Fruit fly (Drosophila melanogaster) whole organism, pupa: ENCODE results near the gene CG32219.

Experiments
- CG10348 ChIP-seq: fragments of 200-800 bp; sonication (Bioruptor generic); IDR thresholded peaks from 2 replicates; pipeline ENCODE4 v1.3.6; 2022; ENCODE audit warnings: missing biosample characterization, missing genetic modification characterization
- CG12605 ChIP-seq: fragments of 200-800 bp; sonication (Bioruptor generic); IDR thresholded peaks from 2 replicates; pipeline ENCODE4 v1.3.6; 2022; ENCODE audit warnings: missing biosample characterization, missing genetic modification characterization
- CG13204 ChIP-seq: fragments of 200-800 bp; sonication (Bioruptor generic); optimal IDR thresholded peaks from 2 replicates; lab custom pipeline; 2018; ENCODE audit warnings: missing biosample characterization, mild to moderate bottlenecking, missing genetic modification characterization, moderate library complexity
- CG14655 ChIP-seq: fragments of 200-800 bp; sonication (Bioruptor generic); optimal IDR thresholded peaks from 3 replicates; lab custom pipeline; 2017; ENCODE audit warnings: mild to moderate bottlenecking, missing biosample characterization, missing genetic modification reagents, missing genetic modification characterization
- CG15710 ChIP-seq: fragments of 200-800 bp; sonication (Bioruptor generic); optimal IDR thresholded peaks from 2 replicates; lab custom pipeline; 2018; ENCODE audit warnings: missing biosample characterization, mild to moderate bottlenecking, missing genetic modification characterization, moderate library complexity
- CG17806 ChIP-seq: fragments of 200-800 bp; sonication (Bioruptor generic); optimal IDR thresholded peaks from 2 replicates; lab custom pipeline; 2018; ENCODE audit warnings: missing biosample characterization, mild to moderate bottlenecking, missing genetic modification characterization, moderate library complexity
- CG32121 ChIP-seq: fragments of 200-800 bp; sonication (Bioruptor generic); IDR thresholded peaks from 2 replicates; pipeline ENCODE4 v1.3.6; 2022; ENCODE audit warnings: missing biosample characterization, missing genetic modification characterization
- CG34367 ChIP-seq: fragments of 200-800 bp; sonication (Bioruptor generic); optimal IDR thresholded peaks from 2 replicates; lab custom pipeline; 2018; ENCODE audit warnings: missing biosample characterization, mild to moderate bottlenecking, missing genetic modification characterization
- CG4496 ChIP-seq: fragments of 200-800 bp; sonication (Bioruptor generic); IDR thresholded peaks from 3 replicates; pipeline ENCODE4 v1.3.6; 2022; ENCODE audit warnings: missing biosample characterization, missing genetic modification characterization
- CG8159 ChIP-seq: fragments of 200-800 bp; sonication (Bioruptor generic); optimal IDR thresholded peaks from 3 replicates; lab custom pipeline; 2018; ENCODE audit warnings: missing biosample characterization, mild to moderate bottlenecking, missing genetic modification characterization, moderate library complexity
- CG8301 ChIP-seq: fragments of 200-800 bp; sonication (Bioruptor generic); optimal IDR thresholded peaks from 2 replicates; lab custom pipeline; 2018; ENCODE audit warnings: missing biosample characterization, mild to moderate bottlenecking, missing genetic modification characterization
- CG9948 ChIP-seq: fragments of 200-800 bp; sonication (Bioruptor generic); optimal IDR thresholded peaks from 2 replicates; lab custom pipeline; 2018; ENCODE audit warnings: missing biosample characterization, mild to moderate bottlenecking, missing genetic modification characterization, moderate library complexity
- D1 ChIP-seq: fragments of 200-800 bp; sonication (Bioruptor generic); optimal IDR thresholded peaks from 2 replicates; lab custom pipeline; 2018; ENCODE audit warnings: missing biosample characterization, mild to moderate bottlenecking, missing genetic modification characterization, moderate library complexity
- EcR ChIP-seq: fragments of 200-800 bp; sonication (Bioruptor generic); optimal IDR thresholded peaks from 3 replicates; lab custom pipeline; 2019; ENCODE audit warnings: missing biosample characterization, missing genetic modification characterization, mild to moderate bottlenecking, moderate library complexity, missing genetic modification reagents
- Ets98B ChIP-seq: fragments of 200-800 bp; sonication (Bioruptor generic); IDR thresholded peaks from 2 replicates; pipeline ENCODE4 v1.3.6; 2022; ENCODE audit warnings: missing biosample characterization, missing genetic modification characterization
- Pif1A ChIP-seq: fragments of 200-800 bp; sonication (Bioruptor generic); optimal IDR thresholded peaks from 3 replicates; lab custom pipeline; 2016; ENCODE audit warnings: missing biosample characterization, missing genetic modification characterization
- Pif1B ChIP-seq: fragments of 200-800 bp; sonication (Bioruptor generic); optimal IDR thresholded peaks from 3 replicates; lab custom pipeline; 2016; ENCODE audit warnings: missing biosample characterization, missing genetic modification characterization
- Snoo ChIP-seq: fragments of 200-800 bp; sonication (Bioruptor generic); optimal IDR thresholded peaks from 3 replicates; lab custom pipeline; 2017; ENCODE audit warnings: missing biosample characterization, mild to moderate bottlenecking, missing genetic modification characterization, inconsistent platforms
- fd96Ca ChIP-seq: fragments of 200-800 bp; sonication (Bioruptor generic); IDR thresholded peaks from 3 replicates; pipeline ENCODE4 v1.3.6; 2022; ENCODE audit warnings: missing biosample characterization, missing genetic modification characterization
- gl ChIP-seq: fragments of 200-800 bp; sonication (Bioruptor generic); optimal IDR thresholded peaks from 2 replicates; lab custom pipeline; 2018; ENCODE audit warnings: missing biosample characterization, mild to moderate bottlenecking, missing genetic modification characterization
- rn ChIP-seq: fragments of 200-800 bp; sonication (Bioruptor generic); IDR thresholded peaks from 2 replicates; pipeline ENCODE4 v1.3.6; 2022; ENCODE audit warnings: missing biosample characterization, missing genetic modification characterization

Gene CG32219

dm6 chr3L:19951035-19951434 is at the start of gene CG32219:
CG32219 (minus strand) TSS chr3L:19951135.
- TF ChIP-seq CG32121 (GFP tag; lab: Robert Waterston, UW) (no peak), rn (no peak), CG34367 (tag; lab: Kevin White, UChicago) (no peak), Snoo (no peak), CG17806 (tag; lab: Kevin White, UChicago) (no peak), Ets98B (GFP tag; lab: Robert Waterston, UW) (no peak), CG13204 (GFP tag; lab: Kevin White, UChicago) (no peak), CG10348 (GFP tag; lab: Robert Waterston, UW) (no peak), CG12605 (GFP tag; lab: Robert Waterston, UW) (no peak), fd96Ca (GFP tag; lab: Robert Waterston, UW) (no peak), CG9948 (tag; lab: Kevin White, UChicago) (no peak), CG8159 (tag; lab: Kevin White, UChicago) (no peak)
- TF ChIP-seq, all 21 proteins: peak for 0

dm6 chr3L:20000081-20000736 is 49.3 kb upstream of the CG32219 start, which contains the start of the genes Tom20 and Gabat:
Tom20 (plus strand) TSS chr3L:20000644.
Gabat (minus strand) TSS chr3L:20000686.
- TF ChIP-seq Pif1A (no peak), Snoo (no peak), CG12605 (GFP tag; lab: Robert Waterston, UW) (no peak), fd96Ca (GFP tag; lab: Robert Waterston, UW) (no peak), D1 (tag; lab: Kevin White, UChicago) (no peak)

- no peak for TF ChIP-seq D1 (tag; lab: Kevin White, UChicago)
- TF ChIP-seq CG15710 (tag; lab: Kevin White, UChicago), result no peak
- TF ChIP-seq CG17806 (tag; lab: Kevin White, UChicago), result no peak
- TF ChIP-seq CG12605 (GFP tag; lab: Robert Waterston, UW), result no peak
- no peak for TF ChIP-seq Pif1A
- no peak for TF ChIP-seq CG9948 (tag; lab: Kevin White, UChicago)
- TF ChIP-seq EcR (GFP tag; lab: Kevin White, UChicago), result no peak
- no peak for TF ChIP-seq Snoo
- TF ChIP-seq CG34367 (tag; lab: Kevin White, UChicago), result no peak
- no peak for TF ChIP-seq Pif1B
- TF ChIP-seq CG4496, result no peak
- TF ChIP-seq CG32121 (GFP tag; lab: Robert Waterston, UW), result no peak
- TF ChIP-seq CG13204 (GFP tag; lab: Kevin White, UChicago), result no peak
- TF ChIP-seq gl, result no peak
- TF ChIP-seq CG8159 (tag; lab: Kevin White, UChicago), result no peak
- TF ChIP-seq Ets98B (GFP tag; lab: Robert Waterston, UW), result no peak
- TF ChIP-seq fd96Ca (GFP tag; lab: Robert Waterston, UW), result no peak
- TF ChIP-seq CG14655, result no peak
- TF ChIP-seq rn, result no peak
These were observed 43.1 kb upstream of the CG32219 start for dm6 chr3L:19994015-19994414.

dm6 chr3L:19991714-19992231 is 40.8 kb upstream of the CG32219 start, which contains the start of the genes CG7646 and Nca:
CG7646 (plus strand) TSS chr3L:19991887.
Nca (plus strand) TSS chr3L:19991887.
- TF ChIP-seq CG8159 (tag; lab: Kevin White, UChicago), result no peak
- peak; percentile 69 for TF ChIP-seq D1 (tag; lab: Kevin White, UChicago)
- TF ChIP-seq, all 21 proteins: peak for 1

- TF ChIP-seq CG10348 (GFP tag; lab: Robert Waterston, UW) (no peak), CG9948 (tag; lab: Kevin White, UChicago) (no peak), CG8159 (tag; lab: Kevin White, UChicago) (no peak), CG34367 (tag; lab: Kevin White, UChicago) (no peak), rn (no peak), Ets98B (GFP tag; lab: Robert Waterston, UW) (no peak), gl (no peak), CG4496 (no peak), CG15710 (tag; lab: Kevin White, UChicago) (no peak), CG12605 (GFP tag; lab: Robert Waterston, UW) (no peak), CG32121 (GFP tag; lab: Robert Waterston, UW) (no peak)
These were observed 40.2 kb upstream of the CG32219 start, which contains the start of gene fln for dm6 chr3L:19991120-19991519. fln (minus strand) TSS chr3L:19991220.

dm6 chr3L:19988891-19989290 is 38.0 kb upstream of the CG32219 start, which contains the start of gene Csas:
Csas (minus strand) TSS chr3L:19988991.
- TF ChIP-seq CG8159 (tag; lab: Kevin White, UChicago) (no peak), fd96Ca (GFP tag; lab: Robert Waterston, UW) (no peak), CG32121 (GFP tag; lab: Robert Waterston, UW) (no peak), CG8301 (tag; lab: Kevin White, UChicago) (no peak), rn (no peak), gl (no peak), CG34367 (tag; lab: Kevin White, UChicago) (no peak), Ets98B (GFP tag; lab: Robert Waterston, UW) (no peak), CG4496 (no peak), CG15710 (tag; lab: Kevin White, UChicago) (no peak), CG12605 (GFP tag; lab: Robert Waterston, UW) (no peak), Pif1A (no peak), CG13204 (GFP tag; lab: Kevin White, UChicago) (no peak), Pif1B (no peak), D1 (tag; lab: Kevin White, UChicago) (no peak)
